Fruit fly (Drosophila melanogaster) whole organism, wandering third instar larva: ENCODE measurements around the gene Qsox2.

Experiments
- Abd-B ChIP-seq: fragments of >200 bp; optimal IDR thresholded peaks from 2 replicates; lab custom pipeline; 2017; ENCODE audit warnings: missing biosample characterization, missing genetic modification characterization
- CG32264 ChIP-seq: fragments of 200-800 bp; sonication (Bioruptor generic); optimal IDR thresholded peaks from 2 replicates; lab custom pipeline; 2016; ENCODE audit warnings: missing biosample characterization, missing genetic modification characterization
- CrebA ChIP-seq: fragments of 200-800 bp; sonication (Bioruptor generic); optimal IDR thresholded peaks from 2 replicates; lab custom pipeline; 2016; ENCODE audit warnings: missing biosample characterization, mild to moderate bottlenecking, missing genetic modification characterization, borderline replicate concordance
- Dfd ChIP-seq: fragments of >200 bp; optimal IDR thresholded peaks from 2 replicates; lab custom pipeline; 2017; ENCODE audit warnings: missing biosample characterization, missing genetic modification characterization
- Dif ChIP-seq: fragments of 200-275, 200-300 bp; sonication (Bioruptor generic); optimal IDR thresholded peaks from 2 replicates; lab custom pipeline; 2018; ENCODE audit warnings: missing biosample characterization, missing genetic modification characterization; ENCODE audit not compliant: partially characterized antibody
- GATAd ChIP-seq: sonication (Bioruptor generic); optimal IDR thresholded peaks from 2 replicates; lab custom pipeline; 2016; ENCODE audit warnings: missing biosample characterization, missing genetic modification characterization
- HLH106 ChIP-seq: fragments of 200-800 bp; optimal IDR thresholded peaks from 3 replicates; lab custom pipeline; 2019; ENCODE audit warnings: missing biosample characterization, mild to moderate bottlenecking, missing genetic modification characterization, moderate library complexity
- Hnf4 ChIP-seq: fragments of 200-800 bp; sonication (Bioruptor generic); optimal IDR thresholded peaks from 2 replicates; lab custom pipeline; 2016; ENCODE audit warnings: missing biosample characterization, mild to moderate bottlenecking, missing genetic modification characterization
- Hr78 ChIP-seq: fragments of >200 bp; optimal IDR thresholded peaks from 2 replicates; lab custom pipeline; 2017; ENCODE audit warnings: missing biosample characterization, missing genetic modification characterization
- Hr83 ChIP-seq: fragments of 200-300 bp; sonication (Bioruptor generic); optimal IDR thresholded peaks from 2 replicates; lab custom pipeline; 2016; ENCODE audit warnings: missing biosample characterization, mild to moderate bottlenecking, missing genetic modification characterization, moderate library complexity; ENCODE audit not compliant: poor library complexity, severe bottlenecking
- Jra ChIP-seq: sonication (Bioruptor generic); optimal IDR thresholded peaks from 2 replicates; lab custom pipeline; 2016; ENCODE audit warnings: missing biosample characterization, missing genetic modification characterization
- Mio ChIP-seq: sonication (Bioruptor generic); optimal IDR thresholded peaks from 2 replicates; lab custom pipeline; 2016; ENCODE audit warnings: missing biosample characterization, missing genetic modification characterization
- Myc ChIP-seq: fragments of >200 bp; optimal IDR thresholded peaks from 2 replicates; lab custom pipeline; 2017
- N ChIP-seq: fragments of >200 bp; optimal IDR thresholded peaks from 2 replicates; lab custom pipeline; 2018; ENCODE audit warnings: missing biosample characterization, missing external identifiers, missing genetic modification characterization
- OdsH ChIP-seq: fragments of 200-800 bp; sonication (Bioruptor generic); optimal IDR thresholded peaks from 2 replicates; lab custom pipeline; 2016; ENCODE audit warnings: missing biosample characterization, mild to moderate bottlenecking, missing genetic modification characterization
- Rel ChIP-seq, 2 experiments: fragments of 200-800 bp; sonication (Bioruptor generic) in 1 of 2; optimal IDR thresholded peaks; 2 replicates in 1 of 2; 3 replicates in 1 of 2; lab custom pipeline; 2016 to 2019; ENCODE audit warnings: mild to moderate bottlenecking in 2 of 2, missing biosample characterization in 2 of 2, missing genetic modification characterization in 2 of 2, moderate library complexity in 1 of 2
- Sp1 ChIP-seq: fragments of 200-800 bp; sonication (Bioruptor generic); optimal IDR thresholded peaks from 3 replicates; lab custom pipeline; 2019; ENCODE audit warnings: missing biosample characterization, mild to moderate bottlenecking, missing genetic modification characterization, moderate library complexity
- Vsx2 ChIP-seq: fragments of 200-300, 225-300 bp; sonication (Bioruptor generic); optimal IDR thresholded peaks from 2 replicates; lab custom pipeline; 2018; ENCODE audit warnings: missing biosample characterization, missing genetic modification characterization; ENCODE audit not compliant: partially characterized antibody
- brk ChIP-seq: fragments of 200-800 bp; sonication (Bioruptor generic); optimal IDR thresholded peaks from 2 replicates; lab custom pipeline; 2016; ENCODE audit warnings: missing biosample characterization, mild to moderate bottlenecking, missing genetic modification characterization
- dsf ChIP-seq: sonication (Bioruptor generic); optimal IDR thresholded peaks from 2 replicates; lab custom pipeline; 2016; ENCODE audit warnings: missing biosample characterization, missing genetic modification characterization, borderline replicate concordance
- ey ChIP-seq: fragments of 200-800 bp; sonication (Bioruptor generic); optimal IDR thresholded peaks from 2 replicates; lab custom pipeline; 2016; ENCODE audit warnings: missing biosample characterization, missing genetic modification characterization
- foxo ChIP-seq, 2 experiments: fragments of 200-800 bp; sonication (Bioruptor generic); optimal IDR thresholded peaks; 2 replicates in 1 of 2; 3 replicates in 1 of 2; lab custom pipeline; 2016 to 2017; ENCODE audit warnings: missing biosample characterization in 2 of 2, missing genetic modification characterization in 2 of 2
- fru ChIP-seq: fragments of 200-800 bp; sonication (Bioruptor generic); optimal IDR thresholded peaks from 3 replicates; lab custom pipeline; 2016; ENCODE audit warnings: missing biosample characterization, mild to moderate bottlenecking, missing genetic modification characterization
- h ChIP-seq: fragments of 200-800 bp; sonication (Bioruptor generic); optimal IDR thresholded peaks from 3 replicates; lab custom pipeline; 2016; ENCODE audit warnings: missing biosample characterization, mild to moderate bottlenecking, missing genetic modification characterization
- jim ChIP-seq: fragments of 175-275, 200-325 bp; sonication (Bioruptor generic); optimal IDR thresholded peaks from 2 replicates; lab custom pipeline; 2016; ENCODE audit warnings: missing biosample characterization, mild to moderate bottlenecking, missing genetic modification characterization
- lola ChIP-seq: fragments of >200 bp; optimal IDR thresholded peaks from 2 replicates; lab custom pipeline; 2017; ENCODE audit warnings: missing biosample characterization, missing genetic modification characterization
- pan ChIP-seq: fragments of >200 bp; optimal IDR thresholded peaks from 2 replicates; lab custom pipeline; 2017
- psq ChIP-seq: fragments of 200-800 bp; sonication (Bioruptor generic); optimal IDR thresholded peaks from 3 replicates; lab custom pipeline; 2017; ENCODE audit warnings: missing biosample characterization, mild to moderate bottlenecking, missing genetic modification characterization, moderate library complexity
- rgr ChIP-seq: fragments of 200-800 bp; sonication (Bioruptor generic); optimal IDR thresholded peaks from 3 replicates; lab custom pipeline; 2016; ENCODE audit warnings: missing biosample characterization, mild to moderate bottlenecking, missing genetic modification characterization
- sage ChIP-seq: fragments of 200-800 bp; sonication (Bioruptor generic); optimal IDR thresholded peaks from 2 replicates; lab custom pipeline; 2016; ENCODE audit warnings: missing biosample characterization, mild to moderate bottlenecking, missing genetic modification characterization
- sv ChIP-seq: fragments of 200-800 bp; sonication (Bioruptor generic); optimal IDR thresholded peaks from 3 replicates; lab custom pipeline; 2016; ENCODE audit warnings: missing biosample characterization, missing genetic modification characterization
- tai ChIP-seq: sonication (Bioruptor generic); optimal IDR thresholded peaks from 2 replicates; lab custom pipeline; 2016; ENCODE audit warnings: missing biosample characterization, missing genetic modification characterization
- usp ChIP-seq: fragments of >200 bp; optimal IDR thresholded peaks from 2 replicates; lab custom pipeline; 2017; ENCODE audit warnings: missing biosample characterization, missing genetic modification characterization
- woc ChIP-seq: sonication (Bioruptor generic); optimal IDR thresholded peaks from 2 replicates; lab custom pipeline; 2016; ENCODE audit warnings: missing biosample characterization, mild to moderate bottlenecking, missing genetic modification characterization

Qsox2 gene

dm6 chr3R:21938464-21939095 is 25.0 kb downstream of the Qsox2 start:
- TF ChIP-seq Sp1 (GFP tag; lab: Kevin White, UChicago) (peak; percentile 55), CrebA (GFP tag; lab: Kevin White, UChicago) (peak; percentile 26), jim (peak; percentile 29), sage (GFP tag; lab: Kevin White, UChicago) (no peak), Hnf4 (GFP tag; lab: Kevin White, UChicago) (no peak), woc (GFP tag; lab: Kevin White, UChicago) (no peak), rgr (GFP tag; lab: Kevin White, UChicago) (no peak), Rel (GFP tag; optimal IDR thresholded peaks at IDR 0.05; lab: Kevin White, UChicago) (no peak), Rel (tag; optimal IDR thresholded peaks at IDR 0.05; lab: Kevin White, UChicago) (peak; percentile 29), psq (GFP tag; lab: Kevin White, UChicago) (peak; percentile 45)

DNA sequence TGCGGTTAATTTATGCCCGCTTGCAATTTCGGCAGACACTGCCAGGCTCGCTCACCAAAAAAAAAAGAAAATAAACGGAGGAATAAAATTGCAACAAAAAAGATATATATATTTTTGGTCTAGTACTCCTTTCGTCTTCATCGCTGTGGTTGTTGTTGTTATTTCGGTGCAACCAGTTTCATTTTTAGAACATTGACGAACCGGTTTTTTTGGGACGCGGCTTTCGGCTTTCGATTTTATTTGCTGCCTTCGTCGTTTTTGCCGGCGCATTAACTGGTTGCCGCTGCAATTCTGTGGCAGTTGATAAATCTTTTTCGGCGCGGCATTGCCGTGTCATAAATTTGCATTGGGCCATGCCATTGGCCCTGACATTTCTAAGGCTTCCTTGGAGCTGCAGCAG is 25.6 kb downstream of the Qsox2 start:
- TF ChIP-seq HLH106 (tag; lab: Kevin White, UChicago) (no peak), CrebA (GFP tag; lab: Kevin White, UChicago) (no peak), Hnf4 (GFP tag; lab: Kevin White, UChicago) (no peak), foxo (GFP tag; optimal IDR thresholded peaks at IDR 0.05; lab: Kevin White, UChicago) (no peak), rgr (GFP tag; lab: Kevin White, UChicago) (no peak), OdsH (GFP tag; lab: Kevin White, UChicago) (no peak), Hr78 (GFP tag; lab: Kevin White, UChicago) (no peak), usp (GFP tag; lab: Kevin White, UChicago) (no peak), GATAd (GFP tag; lab: Kevin White, UChicago) (no peak), woc (GFP tag; lab: Kevin White, UChicago) (no peak), dsf (GFP tag; lab: Kevin White, UChicago) (no peak), Abd-B (no peak), h (GFP tag; lab: Kevin White, UChicago) (no peak), Jra (GFP tag; lab: Kevin White, UChicago) (no peak), Mio (GFP tag; lab: Kevin White, UChicago) (no peak), tai (no peak), pan (lab: Kevin White, UChicago) (no peak)

- TF ChIP-seq brk (GFP tag; lab: Kevin White, UChicago) = no peak
- no peak for TF ChIP-seq jim
- TF ChIP-seq sv (GFP tag; lab: Kevin White, UChicago) = no peak
- TF ChIP-seq foxo (GFP tag; optimal IDR thresholded peaks at IDR 0.05; lab: Kevin White, UChicago) = no peak
- TF ChIP-seq tai = no peak
- no peak for TF ChIP-seq Hr78 (GFP tag; lab: Kevin White, UChicago)
- TF ChIP-seq Rel (GFP tag; optimal IDR thresholded peaks at IDR 0.05; lab: Kevin White, UChicago) = no peak
- no peak for TF ChIP-seq Rel (tag; optimal IDR thresholded peaks at IDR 0.05; lab: Kevin White, UChicago)
- no peak for TF ChIP-seq rgr (GFP tag; lab: Kevin White, UChicago)
- no peak for TF ChIP-seq woc (GFP tag; lab: Kevin White, UChicago)
- TF ChIP-seq lola (GFP tag; lab: Kevin White, UChicago) = no peak
- TF ChIP-seq Dfd = no peak
- TF ChIP-seq dsf (GFP tag; lab: Kevin White, UChicago) = no peak
- TF ChIP-seq fru (GFP tag; lab: Kevin White, UChicago) = no peak
- TF ChIP-seq, all 38 proteins: peak for 0
Observed at dm6 chr3R:21940172-21940571, 26.6 kb downstream of the Qsox2 start.

dm6 chr3R:21940884-21941390 is 27.4 kb downstream of the Qsox2 start:
- TF ChIP-seq Rel (GFP tag; optimal IDR thresholded peaks at IDR 0.05; lab: Kevin White, UChicago) = no peak
- TF ChIP-seq Rel (tag; optimal IDR thresholded peaks at IDR 0.05; lab: Kevin White, UChicago) = no peak
- TF ChIP-seq Abd-B = no peak
- no peak for TF ChIP-seq fru (GFP tag; lab: Kevin White, UChicago)
- peak; percentile 35 for TF ChIP-seq Hr83 (GFP tag; lab: Kevin White, UChicago)
- no peak for TF ChIP-seq psq (GFP tag; lab: Kevin White, UChicago)
- TF ChIP-seq sage (GFP tag; lab: Kevin White, UChicago) = no peak

- peak; percentile 48 for TF ChIP-seq brk (GFP tag; lab: Kevin White, UChicago)
- no peak for TF ChIP-seq pan (lab: Kevin White, UChicago)
- peak; percentile 47 for TF ChIP-seq CrebA (GFP tag; lab: Kevin White, UChicago)
- TF ChIP-seq woc (GFP tag; lab: Kevin White, UChicago) = peak; percentile 76
- peak; percentile 89 for TF ChIP-seq OdsH (GFP tag; lab: Kevin White, UChicago)
- TF ChIP-seq GATAd (GFP tag; lab: Kevin White, UChicago) = peak; percentile 23
- TF ChIP-seq Hnf4 (GFP tag; lab: Kevin White, UChicago) = peak; percentile 78
- no peak for TF ChIP-seq sv (GFP tag; lab: Kevin White, UChicago)
- TF ChIP-seq Jra (GFP tag; lab: Kevin White, UChicago) = peak; percentile 57
- peak in 1 of 2 experiments; percentile 88 for TF ChIP-seq foxo (GFP tag; optimal IDR thresholded peaks at IDR 0.05; lab: Kevin White, UChicago)
- TF ChIP-seq HLH106 (tag; lab: Kevin White, UChicago) = peak; percentile 92
- TF ChIP-seq Dfd = peak; percentile 69
- peak; percentile 38 for TF ChIP-seq CG32264 (GFP tag; lab: Kevin White, UChicago)
- no peak for TF ChIP-seq Hr78 (GFP tag; lab: Kevin White, UChicago)
- TF ChIP-seq lola (GFP tag; lab: Kevin White, UChicago) = no peak
- no peak for TF ChIP-seq usp (GFP tag; lab: Kevin White, UChicago)
- no peak for TF ChIP-seq Dif (GFP tag; lab: Kevin White, UChicago)
- TF ChIP-seq rgr (GFP tag; lab: Kevin White, UChicago) = peak; percentile 88
- peak; percentile 88 for TF ChIP-seq ey
- no peak for TF ChIP-seq N (GFP tag; lab: Kevin White, UChicago)
- no peak for TF ChIP-seq Vsx2 (GFP tag; lab: Kevin White, UChicago)
- no peak for TF ChIP-seq Myc (lab: Kevin White, UChicago)
- TF ChIP-seq dsf (GFP tag; lab: Kevin White, UChicago) = peak; percentile 21
- TF ChIP-seq Hr83 (GFP tag; lab: Kevin White, UChicago) = no peak
Observed at dm6 chr3R:21941426-21941924, 27.9 kb downstream of the Qsox2 start.
